Fruit fly (Drosophila melanogaster) whole organism, prepupa: ENCODE data around the gene CG32590.

Source experiments
- Blimp-1 ChIP-seq: fragments of 200-800 bp; sonication (Bioruptor generic); optimal IDR thresholded peaks from 3 replicates; lab custom pipeline; 2017; ENCODE audit warnings: missing biosample characterization, missing genetic modification characterization, mild to moderate bottlenecking, moderate library complexity, missing genetic modification reagents
- CG10669 ChIP-seq: fragments of 200-800 bp; sonication (Bioruptor generic); optimal IDR thresholded peaks from 3 replicates; lab custom pipeline; 2018; ENCODE audit warnings: missing biosample characterization, mild to moderate bottlenecking, missing genetic modification characterization, moderate library complexity
- CG11762 ChIP-seq: fragments of 200-800 bp; sonication (Bioruptor generic); optimal IDR thresholded peaks from 3 replicates; lab custom pipeline; 2016; ENCODE audit warnings: missing biosample characterization, missing genetic modification characterization; ENCODE audit not compliant: insufficient read depth
- CG11902 ChIP-seq: fragments of 200-800 bp; sonication (Bioruptor generic); optimal IDR thresholded peaks from 3 replicates; lab custom pipeline; 2016; ENCODE audit warnings: missing biosample characterization, missing genetic modification characterization
- CG15336 ChIP-seq: fragments of 200-800 bp; sonication (Bioruptor generic); IDR thresholded peaks from 2 replicates; pipeline ENCODE4 v1.3.6; 2022; ENCODE audit warnings: missing biosample characterization, missing genetic modification characterization
- CG16779 ChIP-seq: fragments of 200-800 bp; sonication (Bioruptor generic); optimal IDR thresholded peaks from 3 replicates; lab custom pipeline; 2017; ENCODE audit warnings: missing biosample characterization, mild to moderate bottlenecking, missing genetic modification characterization
- CG31627 ChIP-seq: fragments of 200-800 bp; sonication (Bioruptor generic); optimal IDR thresholded peaks from 3 replicates; lab custom pipeline; 2016; ENCODE audit warnings: missing biosample characterization, missing genetic modification characterization
- CG32006 ChIP-seq: fragments of 200-800 bp; sonication (Bioruptor generic); optimal IDR thresholded peaks from 3 replicates; lab custom pipeline; 2017; ENCODE audit warnings: missing biosample characterization, mild to moderate bottlenecking, missing genetic modification characterization
- CG34406 ChIP-seq: fragments of 200-800 bp; sonication (Bioruptor generic); optimal IDR thresholded peaks from 3 replicates; lab custom pipeline; 2016; ENCODE audit warnings: missing biosample characterization, missing genetic modification characterization
- CG4318 ChIP-seq: fragments of 200-800 bp; sonication (Bioruptor generic); optimal IDR thresholded peaks from 3 replicates; lab custom pipeline; 2017; ENCODE audit warnings: missing biosample characterization, mild to moderate bottlenecking, missing genetic modification characterization
- CG6163 ChIP-seq: fragments of 200-800 bp; sonication (Bioruptor generic); IDR thresholded peaks from 3 replicates; pipeline ENCODE4 v1.3.6; 2022; ENCODE audit warnings: missing biosample characterization, missing genetic modification characterization
- CG6276 ChIP-seq: fragments of 200-800 bp; sonication (Bioruptor generic); optimal IDR thresholded peaks from 2 replicates; lab custom pipeline; 2017; ENCODE audit warnings: missing biosample characterization, mild to moderate bottlenecking, missing genetic modification characterization
- CG6792 ChIP-seq: fragments of 200-800 bp; sonication (Bioruptor generic); optimal IDR thresholded peaks from 3 replicates; lab custom pipeline; 2016; ENCODE audit warnings: missing biosample characterization, missing genetic modification characterization
- CG6808 ChIP-seq: fragments of 200-800 bp; sonication (Bioruptor generic); optimal IDR thresholded peaks from 3 replicates; lab custom pipeline; 2017; ENCODE audit warnings: missing biosample characterization, missing genetic modification characterization, mild to moderate bottlenecking, moderate library complexity, missing genetic modification reagents
- CG6854 ChIP-seq: fragments of 200-800 bp; sonication (Bioruptor generic); optimal IDR thresholded peaks from 2 replicates; lab custom pipeline; 2017; ENCODE audit warnings: missing biosample characterization, mild to moderate bottlenecking, missing genetic modification characterization
- CG8119 ChIP-seq: fragments of 200-800 bp; sonication (Bioruptor generic); IDR thresholded peaks from 3 replicates; pipeline ENCODE4 v1.3.6; 2022; ENCODE audit warnings: missing biosample characterization, missing genetic modification characterization
- CG8319 ChIP-seq: fragments of 200-800 bp; sonication (Bioruptor generic); optimal IDR thresholded peaks from 3 replicates; lab custom pipeline; 2016; ENCODE audit warnings: missing biosample characterization, missing genetic modification characterization
- CG9139 ChIP-seq: fragments of 200-800 bp; sonication (Bioruptor generic); optimal IDR thresholded peaks from 3 replicates; lab custom pipeline; 2017; ENCODE audit warnings: missing biosample characterization, mild to moderate bottlenecking, missing genetic modification characterization
- Eip75B ChIP-seq: fragments of 200-800 bp; sonication (Bioruptor generic); optimal IDR thresholded peaks from 3 replicates; lab custom pipeline; 2016; ENCODE audit warnings: missing biosample characterization, missing genetic modification characterization
- Eip78C ChIP-seq: fragments of 200-800 bp; sonication (Bioruptor generic); peaks from one replicate; lab custom pipeline; 2016; ENCODE audit warnings: missing biosample characterization, missing genetic modification characterization
- Eip93F ChIP-seq: fragments of 200-800 bp; sonication (Bioruptor generic); optimal IDR thresholded peaks from 2 replicates; lab custom pipeline; 2016; ENCODE audit warnings: missing biosample characterization, mild to moderate bottlenecking, missing genetic modification characterization
- Ets96B ChIP-seq: fragments of 200-800 bp; optimal IDR thresholded peaks from 2 replicates; lab custom pipeline; 2019; ENCODE audit warnings: missing biosample characterization, mild to moderate bottlenecking, missing genetic modification characterization, moderate library complexity
- Hr38 ChIP-seq: sonication (Bioruptor generic); optimal IDR thresholded peaks from 2 replicates; lab custom pipeline; 2016; ENCODE audit warnings: missing biosample characterization, missing genetic modification characterization
- Hr39 ChIP-seq: fragments of 200-800 bp; sonication (Bioruptor generic); optimal IDR thresholded peaks from 2 replicates; lab custom pipeline; 2016; ENCODE audit warnings: missing biosample characterization, missing genetic modification characterization
- Met ChIP-seq: fragments of 200-800 bp; sonication (Bioruptor generic); optimal IDR thresholded peaks from 3 replicates; lab custom pipeline; 2016; ENCODE audit warnings: missing biosample characterization, missing genetic modification characterization
- Sox102F ChIP-seq: fragments of 200-800 bp; sonication (Bioruptor generic); optimal IDR thresholded peaks from 2 replicates; lab custom pipeline; 2016; ENCODE audit warnings: missing biosample characterization, mild to moderate bottlenecking, missing genetic modification characterization
- Sox14 ChIP-seq: fragments of 200-800 bp; sonication (Bioruptor generic); optimal IDR thresholded peaks from 3 replicates; lab custom pipeline; 2016; ENCODE audit warnings: missing biosample characterization, missing genetic modification characterization
- achi ChIP-seq: fragments of 200-800 bp; sonication (Bioruptor generic); optimal IDR thresholded peaks from 3 replicates; lab custom pipeline; 2016; ENCODE audit warnings: missing biosample characterization, missing genetic modification characterization
- acj6 ChIP-seq: fragments of 200-800 bp; sonication (Bioruptor generic); optimal IDR thresholded peaks from 3 replicates; lab custom pipeline; 2016; ENCODE audit warnings: missing biosample characterization, missing genetic modification characterization
- cyc ChIP-seq: fragments of 200-800 bp; sonication (Bioruptor generic); optimal IDR thresholded peaks from 3 replicates; lab custom pipeline; 2016; ENCODE audit warnings: missing biosample characterization, missing genetic modification characterization
- dac ChIP-seq: fragments of 200-800 bp; sonication (Bioruptor generic); optimal IDR thresholded peaks from 2 replicates; lab custom pipeline; 2017; ENCODE audit warnings: missing biosample characterization, mild to moderate bottlenecking, missing genetic modification characterization
- dsx ChIP-seq: fragments of 200-800 bp; optimal IDR thresholded peaks from 3 replicates; lab custom pipeline; 2019; ENCODE audit warnings: missing biosample characterization, mild to moderate bottlenecking, missing genetic modification characterization, moderate library complexity; ENCODE audit not compliant: poor library complexity, severe bottlenecking
- eg ChIP-seq: fragments of 200-800 bp; sonication (Bioruptor generic); IDR thresholded peaks from 3 replicates; pipeline ENCODE4 v1.3.6; 2022; ENCODE audit warnings: missing biosample characterization, missing genetic modification characterization
- esn ChIP-seq: fragments of 200-800 bp; sonication (Bioruptor generic); optimal IDR thresholded peaks from 2 replicates; lab custom pipeline; 2016; ENCODE audit warnings: missing biosample characterization, mild to moderate bottlenecking, missing genetic modification characterization, moderate library complexity
- fd59A ChIP-seq: fragments of 200-800 bp; sonication (Bioruptor generic); optimal IDR thresholded peaks from 2 replicates; lab custom pipeline; 2017; ENCODE audit warnings: missing biosample characterization, mild to moderate bottlenecking, missing genetic modification characterization, missing genetic modification reagents
- fkh ChIP-seq: fragments of 200-800 bp; sonication (Bioruptor generic); optimal IDR thresholded peaks from 3 replicates; lab custom pipeline; 2017; ENCODE audit warnings: missing biosample characterization, mild to moderate bottlenecking, missing genetic modification characterization, moderate library complexity
- lz ChIP-seq: fragments of 200-800 bp; sonication (Bioruptor generic); optimal IDR thresholded peaks from 3 replicates; lab custom pipeline; 2016; ENCODE audit warnings: missing biosample characterization, missing genetic modification characterization
- pdm3 ChIP-seq: fragments of 200-800 bp; sonication (Bioruptor generic); optimal IDR thresholded peaks from 3 replicates; lab custom pipeline; 2016; ENCODE audit warnings: missing biosample characterization, missing genetic modification characterization
- spab ChIP-seq: fragments of 200-800 bp; sonication (Bioruptor generic); optimal IDR thresholded peaks from 2 replicates; lab custom pipeline; 2017; ENCODE audit warnings: missing biosample characterization, mild to moderate bottlenecking, missing genetic modification characterization, missing genetic modification reagents
- svp ChIP-seq: fragments of 200-800 bp; sonication (Bioruptor generic); peaks from one replicate; lab custom pipeline; 2016; ENCODE audit warnings: missing biosample characterization, missing genetic modification characterization
- topi ChIP-seq: fragments of 200-800 bp; sonication (Bioruptor generic); optimal IDR thresholded peaks from 3 replicates; lab custom pipeline; 2016; ENCODE audit warnings: missing biosample characterization, missing genetic modification characterization
- vri ChIP-seq: fragments of 200-800 bp; sonication (Bioruptor generic); optimal IDR thresholded peaks from 3 replicates; lab custom pipeline; 2016; ENCODE audit warnings: missing biosample characterization, mild to moderate bottlenecking, missing genetic modification characterization

The CG32590 gene

dm6 chrX:14825922-14826617 is 12.8 kb downstream of the CG32590 start, which contains the start of gene rut (continued):
- no peak for TF ChIP-seq esn
- TF ChIP-seq fd59A (GFP tag; lab: Kevin White, UChicago): no peak
- peak; percentile 35 for TF ChIP-seq fkh (GFP tag; lab: Kevin White, UChicago)
- no peak for TF ChIP-seq Eip93F (GFP tag; lab: Kevin White, UChicago)
- peak; percentile 67 for TF ChIP-seq svp (GFP tag; lab: Kevin White, UChicago)
- TF ChIP-seq CG15336 (GFP tag; lab: Robert Waterston, UW): no peak
- TF ChIP-seq CG8119 (GFP tag; lab: Robert Waterston, UW): no peak
- TF ChIP-seq eg (GFP tag; lab: Robert Waterston, UW): peak; percentile 16; the same call in 1 of the 3 replicates
- TF ChIP-seq lz: peak; percentile 14
- no peak for TF ChIP-seq Sox102F (GFP tag; lab: Kevin White, UChicago)
- TF ChIP-seq Met (GFP tag; lab: Kevin White, UChicago): no peak
- TF ChIP-seq CG11902: no peak
- TF ChIP-seq CG6808 (GFP tag; lab: Kevin White, UChicago): no peak
- no peak for TF ChIP-seq Ets96B
- no peak for TF ChIP-seq CG10669 (GFP tag; lab: Kevin White, UChicago)
- peak; percentile 18 for TF ChIP-seq CG31627 (GFP tag; lab: Kevin White, UChicago)
- TF ChIP-seq CG11762: no peak
- TF ChIP-seq Eip78C (GFP tag; lab: Kevin White, UChicago): peak; percentile 47
- peak; percentile 5 for TF ChIP-seq CG6854
- no peak for TF ChIP-seq Blimp-1 (GFP tag; lab: Kevin White, UChicago)
- no peak for TF ChIP-seq CG4318 (GFP tag; lab: Kevin White, UChicago)
- no peak for TF ChIP-seq CG32006 (GFP tag; lab: Kevin White, UChicago)
- TF ChIP-seq Hr38 (GFP tag; lab: Kevin White, UChicago): no peak
- TF ChIP-seq CG6163 (GFP tag; lab: Robert Waterston, UW): peak; percentile 69
- TF ChIP-seq Sox14 (GFP tag; lab: Kevin White, UChicago): no peak

dm6 chrX:14825470-14825787 is 13.5 kb downstream of the CG32590 start:
- no peak for TF ChIP-seq spab (GFP tag; lab: Kevin White, UChicago)
- peak; percentile 44 for TF ChIP-seq Eip78C (GFP tag; lab: Kevin White, UChicago)
- TF ChIP-seq, all 60 proteins: peak for 1

- TF ChIP-seq svp (GFP tag; lab: Kevin White, UChicago): peak; percentile 62
- no peak for TF ChIP-seq esn
- TF ChIP-seq, all 60 proteins: peak for 1
Measured at dm6 chrX:14824690-14825469, 14.0 kb downstream of the CG32590 start.

- TF ChIP-seq dac (GFP tag; lab: Kevin White, UChicago) (peak; percentile 31), Sox102F (GFP tag; lab: Kevin White, UChicago) (no peak), CG15336 (GFP tag; lab: Robert Waterston, UW) (peak; percentile 89), Eip75B (no peak), Eip93F (GFP tag; lab: Kevin White, UChicago) (no peak), CG9139 (GFP tag; lab: Kevin White, UChicago) (no peak), CG4318 (GFP tag; lab: Kevin White, UChicago) (peak; percentile 27), CG6276 (GFP tag; lab: Kevin White, UChicago) (peak; percentile 73), CG6792 (GFP tag; lab: Kevin White, UChicago) (no peak), CG34406 (GFP tag; lab: Kevin White, UChicago) (no peak), CG8319 (GFP tag; lab: Kevin White, UChicago) (no peak), CG10669 (GFP tag; lab: Kevin White, UChicago) (no peak), pdm3 (peak; percentile 45), acj6 (GFP tag; lab: Kevin White, UChicago) (peak; percentile 7), dsx (GFP tag; lab: Kevin White, UChicago) (no peak), Eip78C (GFP tag; lab: Kevin White, UChicago) (no peak), cyc (GFP tag; lab: Kevin White, UChicago) (no peak), CG11902 (no peak), CG16779 (no peak), lz (no peak), CG6854 (no peak), achi (GFP tag; lab: Kevin White, UChicago) (peak; percentile 27), eg (GFP tag; lab: Robert Waterston, UW) (peak; percentile 76), topi (GFP tag; lab: Kevin White, UChicago) (no peak), Hr39 (GFP tag; lab: Kevin White, UChicago) (no peak), CG32006 (GFP tag; lab: Kevin White, UChicago) (peak; percentile 73), fkh (GFP tag; lab: Kevin White, UChicago) (no peak), CG8119 (GFP tag; lab: Robert Waterston, UW) (peak; percentile 80), vri (no peak)
Measured at dm6 chrX:14812239-14812638, 26.7 kb downstream of the CG32590 start.
